Worm (Caenorhabditis elegans): Measurements from ENCODE around the gene rbg-1.
A peak's percentile ranks its signal among the peaks of the same experiment; 100 is the strongest.

Gene rbg-1

DNA sequence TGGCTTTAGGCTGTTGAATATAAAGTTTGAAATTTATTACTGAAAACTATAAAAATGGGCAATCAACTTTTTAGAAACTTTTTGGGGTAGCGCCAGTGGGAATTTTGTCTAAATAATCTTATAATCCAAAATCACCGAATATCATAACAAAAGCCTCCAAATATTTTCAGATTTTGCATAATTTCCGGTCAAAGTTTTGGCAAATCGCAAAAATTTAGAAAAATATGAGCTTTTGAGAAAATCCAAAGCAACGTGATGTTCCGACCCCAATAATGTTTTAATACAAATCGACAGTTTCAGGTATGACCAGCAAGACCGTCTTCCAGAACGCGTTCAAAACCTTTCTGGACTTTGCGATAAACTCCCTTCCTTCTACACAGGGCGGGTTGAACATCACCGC lies 3.9 kb upstream of the rbg-1 start, which contains the start of gene emre-1:
emre-1 (plus strand) TSS at position 301 of the 400 bp plus-strand sequence.
- TF ChIP-seq unc-39 (tag; optimal IDR thresholded peaks at IDR 0.05) (no peak), nhr-28 (tag; optimal IDR thresholded peaks at IDR 0.05) (no peak), snpc-4 (tag; optimal IDR thresholded peaks at IDR 0.05) (no peak), lsy-12 (tag; optimal IDR thresholded peaks at IDR 0.05) (no peak), jun-1 (tag; optimal IDR thresholded peaks at IDR 0.05) (no peak), ZK546.5 (tag; optimal IDR thresholded peaks at IDR 0.05) (no peak), nhr-12 (tag; optimal IDR thresholded peaks at IDR 0.05) (no peak), elt-1 (tag; optimal IDR thresholded peaks at IDR 0.05) (no peak), egl-27 (tag; optimal IDR thresholded peaks at IDR 0.05) (no peak), elt-3 (tag; optimal IDR thresholded peaks at IDR 0.05) (no peak), fkh-10 (GFP tag; optimal IDR thresholded peaks at IDR 0.05) (no peak)

DNA sequence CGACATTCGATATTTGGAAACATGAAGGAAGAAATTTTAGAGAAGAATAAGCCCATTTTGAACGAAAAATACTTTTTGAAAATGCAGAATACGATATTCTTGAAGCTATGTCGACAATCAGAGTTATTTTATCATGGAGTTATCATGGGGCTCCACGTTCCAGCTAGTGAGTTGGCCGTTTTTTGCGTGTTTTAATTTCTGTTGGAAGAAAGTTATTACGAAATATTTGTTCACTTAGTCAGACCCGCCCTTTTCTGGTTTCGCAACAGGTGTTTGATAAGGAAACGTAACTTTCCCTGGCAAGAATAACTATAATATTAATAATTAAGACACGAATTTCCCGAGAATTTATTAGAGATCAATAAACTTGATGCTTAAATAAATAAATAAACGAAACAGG lies 1.7 kb upstream of the rbg-1 start:
- peak; percentile 38 for TF ChIP-seq elt-2 (tag; optimal IDR thresholded peaks at IDR 0.05)

DNA sequence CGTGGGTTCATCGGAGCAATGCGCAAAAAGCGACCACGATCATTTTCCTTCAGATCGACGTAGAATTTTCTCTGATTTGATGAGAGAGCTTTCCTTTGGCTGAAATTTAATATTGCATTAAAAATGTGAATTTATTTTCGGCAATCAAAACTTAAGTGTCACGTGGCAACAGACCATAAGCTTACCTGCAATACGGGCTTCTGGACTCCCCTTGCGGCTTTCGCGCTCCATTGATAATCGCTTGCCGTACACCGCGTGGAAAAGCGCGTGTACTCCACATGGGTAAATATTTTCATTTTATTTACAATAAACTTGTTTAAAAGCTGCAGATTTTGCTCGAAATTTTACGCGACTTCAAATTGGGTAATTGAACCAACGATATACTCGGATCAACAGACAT lies 808 bp upstream of the rbg-1 start, which contains the start of gene plp-2:
plp-2 (minus strand) TSS at position 280 of the 400 bp plus-strand sequence.
- peak; percentile 1 for TF ChIP-seq pha-4 (tag; optimal IDR thresholded peaks at IDR 0.05)
- peak; percentile 26 for TF ChIP-seq ama-1 (optimal IDR thresholded peaks at IDR 0.05)
- no peak for TF ChIP-seq nhr-77 (tag; optimal IDR thresholded peaks at IDR 0.05)

DNA sequence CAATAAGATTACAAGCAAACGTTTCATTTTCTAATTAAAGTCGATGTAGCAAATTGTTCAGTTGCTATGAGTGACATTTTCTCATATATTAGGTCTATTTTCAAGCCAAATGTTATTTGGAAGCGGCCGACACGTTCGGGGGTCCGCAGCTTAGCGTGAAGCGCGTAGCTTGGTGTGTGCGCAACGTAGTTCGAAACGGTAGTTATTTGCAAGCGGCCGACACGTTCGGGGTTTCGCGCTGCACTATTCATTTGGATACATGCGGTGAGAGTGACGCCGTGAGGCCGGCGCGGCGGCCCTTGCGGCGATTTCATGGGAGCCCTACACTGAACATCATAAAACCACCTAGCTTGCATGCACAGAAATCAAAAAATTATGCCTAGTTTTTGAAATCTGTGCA lies 4.8 kb downstream of the rbg-1 start:
- TF ChIP-seq snpc-4 (tag; optimal IDR thresholded peaks at IDR 0.05) (peak; percentile 40), sea-2 (GFP tag; optimal IDR thresholded peaks at IDR 0.05) (no peak)

DNA sequence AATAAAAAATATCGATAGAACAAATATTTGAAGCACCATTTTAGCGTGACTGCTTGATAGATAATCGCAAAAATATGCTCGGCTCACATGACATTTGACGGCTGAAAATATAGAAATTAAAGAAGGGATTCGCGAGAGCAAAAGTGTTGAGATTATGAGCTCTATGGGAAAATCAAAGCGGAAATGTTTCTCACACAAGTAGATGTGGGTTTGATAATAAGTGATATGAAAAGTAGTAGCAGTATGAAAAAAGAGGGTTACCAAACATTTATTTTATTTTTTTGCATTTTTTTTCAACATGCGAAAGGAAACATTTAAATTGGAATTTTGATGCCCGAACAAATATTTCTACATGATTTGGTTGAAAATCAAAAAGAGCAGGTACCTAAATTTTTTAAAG lies 7.9 kb downstream of the rbg-1 start, which contains the start of gene iglr-1:
iglr-1 (minus strand) TSS at position 101 of the 400 bp plus-strand sequence.
- TF ChIP-seq nhr-23 (tag; optimal IDR thresholded peaks at IDR 0.05), result no peak
- TF ChIP-seq sea-2 (GFP tag; optimal IDR thresholded peaks at IDR 0.05), result no peak
- TF ChIP-seq mml-1 (tag; optimal IDR thresholded peaks at IDR 0.05), result no peak
- TF ChIP-seq lin-15B (tag; optimal IDR thresholded peaks at IDR 0.05), result no peak
- TF ChIP-seq fkh-2 (tag; optimal IDR thresholded peaks at IDR 0.05), result no peak
- TF ChIP-seq nhr-67 (tag; optimal IDR thresholded peaks at IDR 0.05), result no peak
- TF ChIP-seq egl-5 (tag; optimal IDR thresholded peaks at IDR 0.05), result no peak

DNA sequence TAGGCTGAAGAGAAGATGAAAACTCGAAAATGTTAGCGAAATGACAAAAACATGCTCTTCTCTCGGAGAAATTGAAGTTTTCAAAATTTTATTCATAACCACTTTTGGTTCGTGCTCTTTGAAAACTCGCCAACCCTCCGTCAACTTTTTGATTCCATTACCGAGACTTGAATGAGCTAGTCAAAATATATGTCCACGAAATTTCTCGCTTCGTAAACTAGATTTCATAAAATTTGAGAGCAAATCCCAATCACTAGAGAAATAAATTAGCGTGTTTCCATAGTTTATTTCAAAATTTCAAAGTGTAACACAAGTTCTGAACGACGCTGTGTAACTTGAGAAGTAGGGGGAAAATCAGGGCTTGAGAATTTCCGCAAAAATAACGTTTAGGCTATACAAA lies 10.4 kb downstream of the rbg-1 start:
- no peak for TF ChIP-seq elt-3 (tag; optimal IDR thresholded peaks at IDR 0.05)
- no peak for TF ChIP-seq nhr-23 (tag; optimal IDR thresholded peaks at IDR 0.05)
- TF ChIP-seq aly-2 (tag; optimal IDR thresholded peaks at IDR 0.05), result no peak
- TF ChIP-seq pha-4 (tag; optimal IDR thresholded peaks at IDR 0.05), result no peak
- no peak for TF ChIP-seq nhr-12 (tag; optimal IDR thresholded peaks at IDR 0.05)
- no peak for TF ChIP-seq R02D3.7 (tag; optimal IDR thresholded peaks at IDR 0.05)
- no peak for TF ChIP-seq sea-2 (GFP tag; optimal IDR thresholded peaks at IDR 0.05)

DNA sequence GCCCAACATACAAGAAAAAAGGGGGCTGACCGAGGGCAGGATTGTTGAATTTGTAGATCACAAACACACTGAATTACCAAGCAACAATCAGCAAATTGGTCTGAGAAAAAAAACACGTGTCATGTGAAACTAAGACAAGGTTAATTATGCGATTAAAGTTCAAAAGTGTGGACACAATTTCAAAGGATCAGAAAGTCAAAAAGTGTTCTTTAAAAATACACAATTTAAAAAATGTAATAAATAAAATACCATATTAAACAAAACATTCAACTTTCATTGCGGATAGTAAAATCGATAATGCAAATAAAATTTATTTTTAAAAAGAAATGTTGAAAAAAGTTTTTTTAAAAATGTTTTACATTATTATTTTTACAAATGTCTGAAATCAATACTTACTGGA lies 15.8 kb downstream of the rbg-1 start, which contains the start of gene cutl-3:
cutl-3 (minus strand) TSS at position 101 of the 400 bp plus-strand sequence.
- TF ChIP-seq unc-62 (GFP tag; optimal IDR thresholded peaks at IDR 0.05) (no peak), zag-1 (tag; optimal IDR thresholded peaks at IDR 0.05) (no peak), lin-15B (tag; optimal IDR thresholded peaks at IDR 0.05) (no peak), egl-5 (tag; optimal IDR thresholded peaks at IDR 0.05) (no peak), fkh-10 (GFP tag; optimal IDR thresholded peaks at IDR 0.05) (no peak), elt-2 (tag; optimal IDR thresholded peaks at IDR 0.05) (no peak), unc-39 (tag; optimal IDR thresholded peaks at IDR 0.05) (no peak)

DNA sequence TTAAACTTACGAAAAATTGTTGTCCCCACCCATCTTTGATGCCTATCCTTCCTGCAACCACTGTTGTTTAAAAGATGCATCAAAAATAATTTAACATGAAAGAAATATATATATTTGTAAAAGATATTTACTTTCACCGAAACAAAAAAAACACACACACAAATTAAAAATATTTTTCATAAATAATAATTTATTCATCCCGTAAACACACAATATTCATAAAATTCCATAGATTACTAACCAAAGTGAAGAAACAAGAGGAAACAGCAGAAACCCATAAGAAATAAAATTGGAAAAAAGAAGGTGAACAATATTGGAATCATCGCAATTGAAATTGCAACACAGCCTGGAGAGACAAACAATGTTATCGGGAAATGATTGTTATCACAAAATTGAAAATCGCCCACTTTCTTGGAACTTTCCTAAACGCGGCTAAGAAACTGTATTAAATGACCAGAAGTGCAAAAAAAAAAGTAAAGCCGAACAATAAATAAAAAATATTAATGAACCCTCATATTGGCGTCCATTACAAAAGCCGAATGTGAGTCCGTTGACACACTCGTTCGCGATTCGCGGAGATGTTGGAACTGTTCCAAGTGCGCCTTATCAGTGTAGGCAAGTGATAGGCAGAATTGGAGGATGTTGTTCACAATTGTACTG lies 20.7 kb downstream of the rbg-1 start, which contains the start of gene slc-25A18.1:
slc-25A18.1 (minus strand) TSS at position 51 of the 660 bp plus-strand sequence.
- TF ChIP-seq elt-3 (tag; optimal IDR thresholded peaks at IDR 0.05) (no peak), elt-2 (tag; optimal IDR thresholded peaks at IDR 0.05) (peak; percentile 50)
